Worm (Caenorhabditis elegans) whole organism, midembryonic: ENCODE results near the gene rars-1.

Experiments used
- T22C8.4 ChIP-seq: fragments of 200-800 bp; sonication (Bioruptor generic); IDR thresholded peaks from 2 replicates; pipeline ENCODE4 v1.3.6; 2022; ENCODE audit warnings: missing genetic modification characterization, missing compliant biosample characterization
- cog-1 ChIP-seq: sonication (generic microtip); optimal IDR thresholded peaks from 2 replicates; lab custom pipeline; 2016; ENCODE audit warnings: missing genetic modification characterization, missing compliant biosample characterization
- flt-1 ChIP-seq: fragments of 200-800 bp; sonication (Bioruptor generic); IDR thresholded peaks from 2 replicates; pipeline ENCODE4 v1.3.6; 2022; ENCODE audit warnings: missing genetic modification characterization, missing compliant biosample characterization
- med-1 ChIP-seq: sonication (generic microtip); optimal IDR thresholded peaks from 2 replicates; lab custom pipeline; 2017; ENCODE audit warnings: missing genetic modification characterization, mild to moderate bottlenecking, missing compliant biosample characterization, antibody characterized with exemption, missing genetic modification reagents; ENCODE audit not compliant: insufficient read depth
- ztf-23 ChIP-seq: fragments of 200-800 bp; sonication (Bioruptor generic); IDR thresholded peaks from 2 replicates; pipeline ENCODE4 v1.3.6; 2022; ENCODE audit warnings: missing genetic modification reagents, missing genetic modification characterization, missing compliant biosample characterization
- ztf-29 ChIP-seq: fragments of 200-800 bp; sonication (Bioruptor generic); IDR thresholded peaks from 2 replicates; pipeline ENCODE4 v1.3.6; 2022; ENCODE audit warnings: missing genetic modification reagents, missing genetic modification characterization, missing compliant biosample characterization

DNA sequence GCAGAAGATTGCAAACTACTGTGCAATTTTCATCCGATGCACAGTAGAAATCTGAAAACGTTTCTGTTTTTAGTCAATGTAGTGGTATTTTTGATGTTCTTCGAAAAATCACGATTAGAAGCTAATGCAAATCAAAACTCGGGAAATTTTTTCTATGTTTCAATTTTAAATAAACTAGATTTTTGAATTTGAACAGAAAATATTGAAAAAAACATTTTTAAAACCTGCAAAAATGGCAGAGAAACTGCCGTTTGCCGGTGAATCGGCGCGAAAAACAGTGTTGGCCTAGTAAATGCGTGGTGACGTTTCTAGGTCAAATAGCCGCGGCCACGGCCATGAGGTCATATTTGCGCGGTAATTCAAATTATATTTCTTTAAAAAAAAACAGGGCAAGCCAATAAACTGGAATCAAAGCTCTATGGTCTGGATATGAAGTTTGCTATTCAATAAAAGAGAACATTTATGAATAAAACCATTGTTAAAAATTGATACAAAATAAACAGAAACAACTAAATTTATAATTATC is 13.2 kb upstream of the rars-1 start, which contains the start of gene set-2:
- TF ChIP-seq ztf-29 (GFP tag; lab: Robert Waterston, UW) (no peak), med-1 (GFP tag; lab: Kevin White, UChicago) (no peak), flt-1 (peak; percentile 56; the same call in 1 of the 2 replicates), ztf-23 (GFP tag; lab: Robert Waterston, UW) (peak; percentile 60; the same call in 1 of the 2 replicates), cog-1 (peak; percentile 48), T22C8.4 (GFP tag; lab: Robert Waterston, UW) (no peak)
